Worm (Caenorhabditis elegans): ENCODE results near the gene gap-2.

Gene gap-2

ce11 chrX:9531640-9532039, 59.4 kb downstream of the gap-2 start:
- peak; percentile 21 for TF ChIP-seq nhr-80 (tag; optimal IDR thresholded peaks at IDR 0.05)
- TF ChIP-seq rcor-1 (GFP tag; IDR thresholded peaks at IDR 0.05): no peak
- TF ChIP-seq F52B5.7 (tag; optimal IDR thresholded peaks at IDR 0.05): no peak
- no peak for TF ChIP-seq F39B2.1 (GFP tag; IDR thresholded peaks at IDR 0.05)
- TF ChIP-seq tbp1 (GFP tag; optimal IDR thresholded peaks at IDR 0.05): no peak
- no peak for TF ChIP-seq snpc-1.1 (tag; optimal IDR thresholded peaks at IDR 0.05; ENCODE audit: insufficient read depth)
- no peak for TF ChIP-seq repo-1 (tag; optimal IDR thresholded peaks at IDR 0.05)
- no peak for TF ChIP-seq rpc-1 (optimal IDR thresholded peaks at IDR 0.05)
- no peak for TF ChIP-seq rpc-1 (tag; optimal IDR thresholded peaks at IDR 0.05)

ce11 chrX:9536008-9536407, 63.7 kb downstream of the gap-2 start:
- TF ChIP-seq bed-1 (GFP tag; IDR thresholded peaks at IDR 0.05) (no peak), lin-40 (tag; optimal IDR thresholded peaks at IDR 0.05) (peak; percentile 22)

DNA sequence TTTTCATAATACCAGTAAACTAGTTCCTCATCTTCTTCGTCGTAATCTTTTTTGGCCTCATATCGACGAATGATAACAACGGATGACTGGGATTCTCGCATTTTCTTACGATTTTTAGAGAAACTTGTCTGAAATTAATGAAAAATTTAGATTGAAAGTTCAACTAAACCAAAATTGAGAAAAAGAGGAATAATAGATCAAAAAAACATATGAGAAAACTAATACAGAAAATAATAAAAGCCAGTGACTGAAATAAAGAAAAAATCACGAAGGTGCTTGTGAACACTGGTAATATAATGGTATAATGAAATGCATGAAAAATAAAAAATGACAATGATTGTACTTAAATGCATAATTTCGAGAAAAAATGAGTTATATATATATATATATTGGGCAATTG, 64.4 kb downstream of the gap-2 start, which contains the start of gene C07B5.8:
Gene C07B5.8, minus strand, starts transcription at position 101 of the 400 bp plus-strand sequence.
- TF ChIP-seq attf-6 (GFP tag; IDR thresholded peaks at IDR 0.05) (no peak), ama-1 (optimal IDR thresholded peaks at IDR 0.05) (no peak), ama-1 (GFP tag; optimal IDR thresholded peaks at IDR 0.05) (no peak), ccch-3 (GFP tag; optimal IDR thresholded peaks at IDR 0.05) (no peak), hlh-26 (GFP tag; conservative IDR thresholded peaks at IDR 0.05) (no peak), Y53G8AR.9 (GFP tag; conservative IDR thresholded peaks at IDR 0.05) (no peak), B0336.3 (GFP tag; IDR thresholded peaks at IDR 0.05) (no peak), F57A8.1 (GFP tag; optimal IDR thresholded peaks at IDR 0.05) (no peak), ZK185.1 (tag; optimal IDR thresholded peaks at IDR 0.05; ENCODE audit: poor library complexity, severe bottlenecking) (no peak), K12H6.12 (tag; optimal IDR thresholded peaks at IDR 0.05) (no peak), nfyb-1 (GFP tag; IDR thresholded peaks at IDR 0.05) (no peak), chd-7 (tag; optimal IDR thresholded peaks at IDR 0.05) (no peak), gei-17 (GFP tag; optimal IDR thresholded peaks at IDR 0.05) (no peak), ets-4 (GFP tag; optimal IDR thresholded peaks at IDR 0.05) (no peak)

DNA sequence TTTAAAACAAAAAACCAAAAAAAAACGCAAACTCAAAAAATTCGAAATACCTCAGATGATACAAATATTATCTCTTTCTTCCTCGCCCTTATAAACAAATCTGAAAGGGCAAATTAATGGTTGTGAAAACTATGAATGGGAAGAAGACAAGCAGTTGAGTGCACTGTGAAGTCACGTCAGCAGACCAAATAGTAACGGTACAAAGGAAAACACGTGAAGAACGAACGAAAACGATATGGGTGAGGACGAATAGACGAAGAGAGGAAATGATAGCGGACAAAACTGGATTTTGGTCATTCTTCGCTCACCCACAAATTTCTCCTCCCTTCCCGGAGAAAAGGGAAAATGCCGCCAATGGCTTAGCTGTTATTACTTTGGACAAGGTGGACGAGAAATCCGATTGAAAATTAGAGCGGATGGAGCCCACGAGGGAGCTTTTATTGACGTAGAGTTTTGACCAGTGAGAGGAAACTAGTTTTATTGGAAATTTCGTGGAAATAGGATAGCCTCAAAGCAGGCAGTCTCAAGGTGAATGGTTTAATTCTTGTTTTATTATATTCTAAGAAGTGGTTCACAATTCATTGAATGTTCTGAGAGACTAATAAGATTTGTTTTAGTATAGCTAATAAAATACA, 65.4 kb downstream of the gap-2 start:
- no peak for TF ChIP-seq lin-35 (GFP tag; optimal IDR thresholded peaks at IDR 0.05)
- no peak for TF ChIP-seq snpc-1.3 (tag; optimal IDR thresholded peaks at IDR 0.05; ENCODE audit: insufficient read depth)

DNA sequence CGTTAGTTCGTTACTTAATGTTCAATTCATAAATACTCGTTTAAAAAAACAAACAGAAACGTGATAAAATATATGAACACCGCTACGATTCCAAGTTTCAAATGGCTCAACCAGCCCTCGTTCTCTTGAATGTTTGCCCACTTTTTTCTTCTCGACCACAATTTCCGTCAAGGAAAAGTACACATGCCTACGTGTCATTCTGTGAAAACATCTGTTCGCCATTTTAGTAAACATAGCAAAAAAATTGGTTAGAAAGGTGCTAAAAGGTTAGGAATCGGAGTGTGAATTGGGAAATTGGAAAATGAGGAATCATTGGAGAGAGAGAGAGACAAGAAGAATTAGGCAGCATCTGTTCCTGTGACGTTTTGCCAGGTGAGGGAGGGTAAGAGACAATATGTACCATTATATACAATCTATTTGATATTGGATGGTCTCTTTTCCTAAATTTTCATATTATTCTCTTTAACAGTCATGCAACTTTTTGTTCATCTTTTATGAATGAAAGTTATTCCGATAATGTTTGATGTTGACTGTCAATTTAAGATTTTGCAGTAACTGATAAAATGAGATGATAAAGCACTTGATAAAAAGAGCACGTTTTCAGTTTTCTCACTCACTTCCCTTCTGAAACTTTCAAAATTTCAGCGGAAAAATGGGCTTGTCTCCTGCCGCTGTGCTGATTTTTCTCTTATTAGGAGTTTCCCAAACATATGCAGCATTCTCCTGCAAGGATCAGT, 67.2 kb downstream of the gap-2 start, which contains the start of gene nuc-1:
Gene nuc-1, plus strand, starts transcription at position 612 of the 737 bp plus-strand sequence.
- TF ChIP-seq ceh-27 (GFP tag; optimal IDR thresholded peaks at IDR 0.05) (no peak), nhr-80 (tag; optimal IDR thresholded peaks at IDR 0.05) (peak; percentile 52)

- TF ChIP-seq rpc-1 (optimal IDR thresholded peaks at IDR 0.05): no peak
- TF ChIP-seq rpc-1 (tag; optimal IDR thresholded peaks at IDR 0.05): no peak
- peak; percentile 93 for TF ChIP-seq nhr-80 (tag; optimal IDR thresholded peaks at IDR 0.05)
- no peak for TF ChIP-seq Y53F4B.3 (GFP tag; IDR thresholded peaks at IDR 0.05)
- TF ChIP-seq nfya-1 (tag; optimal IDR thresholded peaks at IDR 0.05; ENCODE audit: borderline replicate concordance, insufficient read depth): no peak
- TF ChIP-seq pha-4 (tag; optimal IDR thresholded peaks at IDR 0.05): peak; percentile 52
- peak; percentile 39 for TF ChIP-seq tbp1 (GFP tag; optimal IDR thresholded peaks at IDR 0.05)
- no peak for TF ChIP-seq cebp-2 (GFP tag; IDR thresholded peaks at IDR 0.05)
- TF ChIP-seq unc-62 (GFP tag; optimal IDR thresholded peaks at IDR 0.05): peak; percentile 23
- peak; percentile 66 for TF ChIP-seq dox-1 (GFP tag; IDR thresholded peaks at IDR 0.05)
- TF ChIP-seq ets-4 (GFP tag; optimal IDR thresholded peaks at IDR 0.05): peak; percentile 52
- TF ChIP-seq B0336.3 (GFP tag; IDR thresholded peaks at IDR 0.05): peak; percentile 33; the same call in 1 of the 2 replicates
- TF ChIP-seq cebp-1 (GFP tag; IDR thresholded peaks at IDR 0.05): no peak
- peak; percentile 43 for TF ChIP-seq cebp-1 (tag; optimal IDR thresholded peaks at IDR 0.05)
- peak; percentile 54 for TF ChIP-seq atf-7 (tag; optimal IDR thresholded peaks at IDR 0.05)
- TF ChIP-seq let-607 (tag; optimal IDR thresholded peaks at IDR 0.05): peak; percentile 73 to 77
Observed at ce11 chrX:9540464-9540863, 68.2 kb downstream of the gap-2 start.
